1 fruit fly cellular context compared by ENCODE assay signal in the genomic region with DNA sequence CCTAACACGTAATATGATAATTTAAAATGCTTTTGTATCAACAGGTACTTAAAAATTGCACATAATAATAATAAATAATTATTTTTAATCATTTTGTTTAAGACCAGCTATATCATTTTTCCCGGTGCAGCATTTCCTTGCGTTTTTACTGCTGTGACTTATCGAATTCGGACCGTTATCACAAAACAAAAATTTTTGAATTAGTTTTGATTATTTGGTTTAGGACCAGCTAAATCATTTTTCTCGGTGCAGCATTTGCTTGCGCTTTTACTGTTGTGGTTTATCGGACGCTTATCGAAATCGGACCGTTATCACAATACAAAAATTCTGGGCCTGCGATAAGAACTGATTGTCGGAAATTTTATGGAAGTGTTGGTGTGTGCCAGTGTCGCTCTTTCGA.
TF ChIP-seq lines count a peak whose summit lies in the region.

No protein-coding gene starts in this region.

TF ChIP-seq in whole organism, embryonic, 481 proteins besides CTCF, POLR2A, EP300 and RAD21 (continued from another document and continues in another):
- peak; percentile 44 for TF ChIP-seq CG8359 (GFP tag; optimal IDR thresholded peaks at IDR 0.05; lab: Kevin White, UChicago; ENCODE audit: borderline replicate concordance)
- peak; percentile 66 for TF ChIP-seq Myb (GFP tag; optimal IDR thresholded peaks at IDR 0.05; lab: Kevin White, UChicago)
- TF ChIP-seq kay (GFP tag; optimal IDR thresholded peaks at IDR 0.05; lab: Kevin White, UChicago), result no peak
- TF ChIP-seq zen2 (GFP tag; IDR thresholded peaks at IDR 0.05; lab: Robert Waterston, UW; ENCODE audit: partially characterized antibody), result no peak
- TF ChIP-seq nom (GFP tag; optimal IDR thresholded peaks at IDR 0.05; lab: Kevin White, UChicago), result no peak
- peak; percentile 82 for TF ChIP-seq zfh1 (GFP tag; IDR thresholded peaks at IDR 0.05; lab: Robert Waterston, UW)
- peak; percentile 48 for TF ChIP-seq Max (GFP tag; optimal IDR thresholded peaks at IDR 0.05; lab: Kevin White, UChicago)
- peak; percentile 39 for TF ChIP-seq CG13624 (GFP tag; optimal IDR thresholded peaks at IDR 0.05; lab: Kevin White, UChicago)
- TF ChIP-seq oc (tag; optimal IDR thresholded peaks at IDR 0.05; lab: Kevin White, UChicago), result peak; percentile 37
- TF ChIP-seq pnt (GFP tag; optimal IDR thresholded peaks at IDR 0.05; lab: Kevin White, UChicago), result peak; percentile 47
- TF ChIP-seq jing (GFP tag; optimal IDR thresholded peaks at IDR 0.05; lab: Kevin White, UChicago), result peak; percentile 60
- peak; percentile 50 for TF ChIP-seq NC2β (GFP tag; optimal IDR thresholded peaks at IDR 0.05; lab: Kevin White, UChicago)
- TF ChIP-seq pan (optimal IDR thresholded peaks at IDR 0.05; lab: Kevin White, UChicago), result no peak
- TF ChIP-seq pan (GFP tag; optimal IDR thresholded peaks at IDR 0.05 in 1 of 2, IDR thresholded peaks at IDR 0.05 in 1 of 2), result peak in 1 of 2 experiments; percentile 77
- TF ChIP-seq CG30020 (tag; optimal IDR thresholded peaks at IDR 0.05; lab: Kevin White, UChicago), result peak; percentile 30
- peak; percentile 28; the same call in 1 of the 2 replicates for TF ChIP-seq wor (GFP tag; IDR thresholded peaks at IDR 0.05; lab: Robert Waterston, UW)
- TF ChIP-seq Dad (GFP tag; optimal IDR thresholded peaks at IDR 0.05; lab: Kevin White, UChicago), result no peak
- 0 out of 3 replicates have a peak, but pooled peaks have one; percentile 19 for TF ChIP-seq CG2889 (GFP tag; IDR thresholded peaks at IDR 0.05; lab: Robert Waterston, UW)
- no peak for TF ChIP-seq Neu2 (GFP tag; optimal IDR thresholded peaks at IDR 0.05; lab: Kevin White, UChicago; ENCODE audit: borderline replicate concordance)
- TF ChIP-seq br (optimal IDR thresholded peaks at IDR 0.05; lab: Kevin White, UChicago), result no peak
- peak; percentile 84 for TF ChIP-seq CG17829 (tag; optimal IDR thresholded peaks at IDR 0.05; lab: Kevin White, UChicago)
- no peak for TF ChIP-seq ftz-f1 (GFP tag; optimal IDR thresholded peaks at IDR 0.05; lab: Kevin White, UChicago)
- TF ChIP-seq CG10654 (GFP tag; optimal IDR thresholded peaks at IDR 0.05; lab: Kevin White, UChicago), result peak; percentile 78
- TF ChIP-seq vvl (GFP tag; IDR thresholded peaks at IDR 0.05; lab: Robert Waterston, UW), result peak; percentile 89
- no peak for TF ChIP-seq Elba2 (GFP tag; optimal IDR thresholded peaks at IDR 0.05; lab: Kevin White, UChicago)
- peak; percentile 58 for TF ChIP-seq CG2202 (tag; optimal IDR thresholded peaks at IDR 0.05; lab: Kevin White, UChicago)
- peak; percentile 52; the same call in 1 of the 2 replicates for TF ChIP-seq CG10959 (GFP tag; IDR thresholded peaks at IDR 0.05; lab: Robert Waterston, UW)
- TF ChIP-seq Six4 (GFP tag; optimal IDR thresholded peaks at IDR 0.05; lab: Kevin White, UChicago), result peak; percentile 78
- TF ChIP-seq tap (tag; optimal IDR thresholded peaks at IDR 0.05; lab: Kevin White, UChicago), result peak; percentile 72
- TF ChIP-seq lola (GFP tag; optimal IDR thresholded peaks at IDR 0.05; lab: Kevin White, UChicago), result peak in 1 of 3 experiments; percentile 71
- peak; percentile 49 for TF ChIP-seq CG33213 (GFP tag; optimal IDR thresholded peaks at IDR 0.05; lab: Kevin White, UChicago)
- TF ChIP-seq Dp (GFP tag; optimal IDR thresholded peaks at IDR 0.05; lab: Kevin White, UChicago), result no peak
- TF ChIP-seq Nf-YA (GFP tag; IDR thresholded peaks at IDR 0.05; lab: Robert Waterston, UW), result peak; percentile 27; the same call in 1 of the 2 replicates
- TF ChIP-seq CG9932 (GFP tag; IDR thresholded peaks at IDR 0.05; lab: Robert Waterston, UW), result peak; percentile 60
- TF ChIP-seq lov (optimal IDR thresholded peaks at IDR 0.05; lab: Kevin White, UChicago), result no peak
- 0 out of 3 replicates have a peak, but pooled peaks have one; percentile 53 for TF ChIP-seq lov (GFP tag; IDR thresholded peaks at IDR 0.05; lab: Robert Waterston, UW)
- peak; percentile 39 for TF ChIP-seq CG4404 (GFP tag; IDR thresholded peaks at IDR 0.05; lab: Robert Waterston, UW)
- TF ChIP-seq gro (GFP tag; optimal IDR thresholded peaks at IDR 0.05; lab: Kevin White, UChicago), result peak; percentile 72
- TF ChIP-seq sd (tag; optimal IDR thresholded peaks at IDR 0.05; lab: Kevin White, UChicago), result peak; percentile 96
- peak; percentile 17 for TF ChIP-seq tup (GFP tag; optimal IDR thresholded peaks at IDR 0.05; lab: Kevin White, UChicago)
- peak; percentile 21 for TF ChIP-seq disco-r (GFP tag; optimal IDR thresholded peaks at IDR 0.05; lab: Kevin White, UChicago)
- peak; percentile 19; the same call in 1 of the 2 replicates for TF ChIP-seq ssp (GFP tag; IDR thresholded peaks at IDR 0.05; lab: Robert Waterston, UW)
- TF ChIP-seq twi (tag; optimal IDR thresholded peaks at IDR 0.05; lab: Kevin White, UChicago), result peak; percentile 30
- TF ChIP-seq dimm (GFP tag; IDR thresholded peaks at IDR 0.05; lab: Robert Waterston, UW), result no peak
- peak; percentile 77 for TF ChIP-seq cwo (GFP tag; optimal IDR thresholded peaks at IDR 0.05; lab: Kevin White, UChicago)
- TF ChIP-seq CG7372 (GFP tag; IDR thresholded peaks at IDR 0.05; lab: Robert Waterston, UW), result peak; percentile 57; the same call in 1 of the 2 replicates
- peak in 1 of 2 experiments; percentile 79 for TF ChIP-seq Eip74EF (GFP tag; optimal IDR thresholded peaks at IDR 0.05; lab: Kevin White, UChicago)
- peak; percentile 73; the same call in 2 of the 3 replicates for TF ChIP-seq Dbx (GFP tag; IDR thresholded peaks at IDR 0.05; lab: Robert Waterston, UW)
- TF ChIP-seq CG14667 (GFP tag; IDR thresholded peaks at IDR 0.05; lab: Robert Waterston, UW), result no peak
- peak; percentile 89 for TF ChIP-seq Meics (GFP tag; optimal IDR thresholded peaks at IDR 0.05; lab: Kevin White, UChicago)
- peak; percentile 81 for TF ChIP-seq D19A (tag; optimal IDR thresholded peaks at IDR 0.05; lab: Kevin White, UChicago)
- TF ChIP-seq wdn (GFP tag; IDR thresholded peaks at IDR 0.05; lab: Robert Waterston, UW), result peak; percentile 55; the same call in 1 of the 2 replicates
- TF ChIP-seq CG1603 (tag; optimal IDR thresholded peaks at IDR 0.05; lab: Kevin White, UChicago), result peak; percentile 73
- peak; percentile 40 for TF ChIP-seq fu2 (GFP tag; optimal IDR thresholded peaks at IDR 0.05; lab: Kevin White, UChicago)
- TF ChIP-seq Vsx1 (GFP tag; optimal IDR thresholded peaks at IDR 0.05; lab: Kevin White, UChicago), result peak; percentile 51
- TF ChIP-seq CG18262 (tag; optimal IDR thresholded peaks at IDR 0.05; lab: Kevin White, UChicago), result peak; percentile 88
- TF ChIP-seq CG17912 (GFP tag; optimal IDR thresholded peaks at IDR 0.05; lab: Kevin White, UChicago), result no peak
- peak; percentile 62 for TF ChIP-seq Nf-YB (GFP tag; optimal IDR thresholded peaks at IDR 0.05; lab: Kevin White, UChicago)
- TF ChIP-seq CG34376 (GFP tag; optimal IDR thresholded peaks at IDR 0.05; lab: Kevin White, UChicago), result peak; percentile 90
- peak; percentile 70 for TF ChIP-seq CG17328 (GFP tag; IDR thresholded peaks at IDR 0.05; lab: Robert Waterston, UW)
- TF ChIP-seq CG30431 (GFP tag; optimal IDR thresholded peaks at IDR 0.05; lab: Kevin White, UChicago), result peak; percentile 75
- no peak for TF ChIP-seq Opbp (GFP tag; IDR thresholded peaks at IDR 0.05; lab: Robert Waterston, UW; ENCODE audit: partially characterized antibody)
- peak; percentile 79 for TF ChIP-seq sob (GFP tag; IDR thresholded peaks at IDR 0.05; lab: Robert Waterston, UW)
- peak; percentile 84 for TF ChIP-seq Rfx (GFP tag; IDR thresholded peaks at IDR 0.05; lab: Robert Waterston, UW)
- peak; percentile 66 for TF ChIP-seq Ada2b (GFP tag; IDR thresholded peaks at IDR 0.05; lab: Robert Waterston, UW)
- TF ChIP-seq repo (GFP tag; optimal IDR thresholded peaks at IDR 0.05; lab: Kevin White, UChicago), result no peak
- TF ChIP-seq CG4707 (GFP tag; optimal IDR thresholded peaks at IDR 0.05; lab: Kevin White, UChicago), result peak; percentile 46
- peak; percentile 69 for TF ChIP-seq CG5245 (GFP tag; optimal IDR thresholded peaks at IDR 0.05; lab: Kevin White, UChicago)
- no peak for TF ChIP-seq CG4730 (GFP tag; IDR thresholded peaks at IDR 0.05; lab: Robert Waterston, UW)
- peak; percentile 59 for TF ChIP-seq CG4328 (GFP tag; optimal IDR thresholded peaks at IDR 0.05; lab: Kevin White, UChicago)
- no peak for TF ChIP-seq abd-A (tag; optimal IDR thresholded peaks at IDR 0.05; lab: Kevin White, UChicago)
- TF ChIP-seq Blimp-1 (GFP tag; optimal IDR thresholded peaks at IDR 0.05; lab: Kevin White, UChicago), result peak; percentile 81
- TF ChIP-seq CG9876 (GFP tag; optimal IDR thresholded peaks at IDR 0.05; lab: Kevin White, UChicago), result peak; percentile 1
- peak; percentile 77 for TF ChIP-seq CG9437 (GFP tag; optimal IDR thresholded peaks at IDR 0.05; lab: Kevin White, UChicago)
- no peak for TF ChIP-seq da (GFP tag; optimal IDR thresholded peaks at IDR 0.05; lab: Kevin White, UChicago)
- TF ChIP-seq fru (optimal IDR thresholded peaks at IDR 0.05; lab: Kevin White, UChicago), result no peak
- no peak for TF ChIP-seq btn (GFP tag; optimal IDR thresholded peaks at IDR 0.05; lab: Kevin White, UChicago)
- TF ChIP-seq fd3F (GFP tag; optimal IDR thresholded peaks at IDR 0.05; lab: Kevin White, UChicago), result peak; percentile 78
- peak; percentile 82 for TF ChIP-seq CG13296 (GFP tag; optimal IDR thresholded peaks at IDR 0.05; lab: Kevin White, UChicago)
- TF ChIP-seq CG2678 (tag; optimal IDR thresholded peaks at IDR 0.05; lab: Kevin White, UChicago), result peak; percentile 89
- no peak for TF ChIP-seq CG8765 (GFP tag; IDR thresholded peaks at IDR 0.05; lab: Robert Waterston, UW)
- TF ChIP-seq tna (GFP tag; IDR thresholded peaks at IDR 0.05; lab: Robert Waterston, UW; ENCODE audit: partially characterized antibody), result no peak
- peak; percentile 76 for TF ChIP-seq tin (GFP tag; optimal IDR thresholded peaks at IDR 0.05; lab: Kevin White, UChicago)
- TF ChIP-seq CG10462 (GFP tag; optimal IDR thresholded peaks at IDR 0.05; lab: Kevin White, UChicago), result peak; percentile 62
- TF ChIP-seq Lpt (GFP tag; optimal IDR thresholded peaks at IDR 0.05; lab: Kevin White, UChicago), result no peak
- TF ChIP-seq CG2129 (GFP tag; IDR thresholded peaks at IDR 0.05; lab: Robert Waterston, UW; ENCODE audit: partially characterized antibody), result no peak
- no peak for TF ChIP-seq slp2 (GFP tag; optimal IDR thresholded peaks at IDR 0.05; lab: Kevin White, UChicago)
- peak; percentile 68 for TF ChIP-seq CG3847 (GFP tag; IDR thresholded peaks at IDR 0.05; lab: Robert Waterston, UW)
- peak; percentile 43 for TF ChIP-seq Mes4 (GFP tag; optimal IDR thresholded peaks at IDR 0.05; lab: Kevin White, UChicago)
- TF ChIP-seq sug (tag; optimal IDR thresholded peaks at IDR 0.05; lab: Kevin White, UChicago), result no peak
- TF ChIP-seq CG11504 (tag; optimal IDR thresholded peaks at IDR 0.05; lab: Kevin White, UChicago), result peak; percentile 88
- TF ChIP-seq Adf1 (GFP tag; IDR thresholded peaks at IDR 0.05; lab: Robert Waterston, UW), result no peak
- TF ChIP-seq NfI (GFP tag; optimal IDR thresholded peaks at IDR 0.05; lab: Kevin White, UChicago), result peak; percentile 84
- TF ChIP-seq B-H1 (GFP tag; IDR thresholded peaks at IDR 0.05; lab: Robert Waterston, UW), result peak; percentile 58
- peak; percentile 39 for TF ChIP-seq rib (GFP tag; IDR thresholded peaks at IDR 0.05; lab: Robert Waterston, UW)
- peak; percentile 94 for TF ChIP-seq Med (GFP tag; lab: Kevin White, UChicago)
- TF ChIP-seq vnd (GFP tag; IDR thresholded peaks at IDR 0.05; lab: Robert Waterston, UW; ENCODE audit: partially characterized antibody), result no peak
- TF ChIP-seq cad (GFP tag; optimal IDR thresholded peaks at IDR 0.05; lab: Kevin White, UChicago), result no peak
- peak; percentile 88 for TF ChIP-seq CG31441 (GFP tag; IDR thresholded peaks at IDR 0.05; lab: Robert Waterston, UW)
- peak; percentile 86 for TF ChIP-seq PHDP (tag; optimal IDR thresholded peaks at IDR 0.05; lab: Kevin White, UChicago)
- TF ChIP-seq CG4820 (GFP tag; optimal IDR thresholded peaks at IDR 0.05; lab: Kevin White, UChicago), result peak; percentile 69
- no peak for TF ChIP-seq psq (GFP tag; optimal IDR thresholded peaks at IDR 0.05; lab: Kevin White, UChicago)
- peak; percentile 83 for TF ChIP-seq nmo (GFP tag; optimal IDR thresholded peaks at IDR 0.05; lab: Kevin White, UChicago)
- no peak for TF ChIP-seq nerfin-2 (GFP tag; IDR thresholded peaks at IDR 0.05; lab: Robert Waterston, UW; ENCODE audit: partially characterized antibody)
- peak; percentile 11 for TF ChIP-seq shn (GFP tag; optimal IDR thresholded peaks at IDR 0.05; lab: Kevin White, UChicago)
- TF ChIP-seq CG17802 (tag; optimal IDR thresholded peaks at IDR 0.05; lab: Kevin White, UChicago), result peak; percentile 56
- no peak for TF ChIP-seq bigmax (GFP tag; optimal IDR thresholded peaks at IDR 0.05; lab: Kevin White, UChicago)
- no peak for TF ChIP-seq jumu (GFP tag; optimal IDR thresholded peaks at IDR 0.05; lab: Kevin White, UChicago)
- TF ChIP-seq ERR (GFP tag; optimal IDR thresholded peaks at IDR 0.05; lab: Kevin White, UChicago), result no peak
- peak; percentile 19 for TF ChIP-seq CG12236 (GFP tag; optimal IDR thresholded peaks at IDR 0.05; lab: Kevin White, UChicago)
- peak; percentile 81 for TF ChIP-seq dmrt11E (tag; optimal IDR thresholded peaks at IDR 0.05; lab: Kevin White, UChicago)
- TF ChIP-seq ranshi (GFP tag; IDR thresholded peaks at IDR 0.05; lab: Robert Waterston, UW), result peak; percentile 79; the same call in 1 of the 2 replicates
- TF ChIP-seq trh (GFP tag; optimal IDR thresholded peaks at IDR 0.05; lab: Kevin White, UChicago), result peak; percentile 20
- TF ChIP-seq GATAe (GFP tag; conservative IDR thresholded peaks at IDR 0.05; lab: Robert Waterston, UW), result peak; percentile 73; the same call in 1 of the 2 replicates
- peak; percentile 24 for TF ChIP-seq CG7928 (GFP tag; optimal IDR thresholded peaks at IDR 0.05; lab: Kevin White, UChicago)
- no peak for TF ChIP-seq YL-1 (GFP tag; optimal IDR thresholded peaks at IDR 0.05; lab: Kevin White, UChicago)
- TF ChIP-seq CG14050 (GFP tag; IDR thresholded peaks at IDR 0.05; lab: Robert Waterston, UW), result peak; percentile 71
- peak; percentile 47 for TF ChIP-seq crc (GFP tag; optimal IDR thresholded peaks at IDR 0.05; lab: Kevin White, UChicago)
- TF ChIP-seq tx (GFP tag; optimal IDR thresholded peaks at IDR 0.05; lab: Kevin White, UChicago), result no peak
- TF ChIP-seq otp (GFP tag; IDR thresholded peaks at IDR 0.05; lab: Robert Waterston, UW), result peak; percentile 63; the same call in 1 of the 3 replicates
- TF ChIP-seq eve (GFP tag; optimal IDR thresholded peaks at IDR 0.05; lab: Kevin White, UChicago), result peak in 1 of 2 experiments; percentile 85
- TF ChIP-seq CG11723 (GFP tag; optimal IDR thresholded peaks at IDR 0.05; lab: Kevin White, UChicago), result peak; percentile 67
- 0 out of 4 replicates have a peak, but pooled peaks have one; percentile 15 for TF ChIP-seq Dll (GFP tag; IDR thresholded peaks at IDR 0.05; lab: Robert Waterston, UW; ENCODE audit: partially characterized antibody)
- TF ChIP-seq CG1792 (GFP tag; optimal IDR thresholded peaks at IDR 0.05; lab: Kevin White, UChicago), result peak; percentile 55
